Worm (Caenorhabditis elegans): ENCODE measurements around the gene T01C4.8.

DNA sequence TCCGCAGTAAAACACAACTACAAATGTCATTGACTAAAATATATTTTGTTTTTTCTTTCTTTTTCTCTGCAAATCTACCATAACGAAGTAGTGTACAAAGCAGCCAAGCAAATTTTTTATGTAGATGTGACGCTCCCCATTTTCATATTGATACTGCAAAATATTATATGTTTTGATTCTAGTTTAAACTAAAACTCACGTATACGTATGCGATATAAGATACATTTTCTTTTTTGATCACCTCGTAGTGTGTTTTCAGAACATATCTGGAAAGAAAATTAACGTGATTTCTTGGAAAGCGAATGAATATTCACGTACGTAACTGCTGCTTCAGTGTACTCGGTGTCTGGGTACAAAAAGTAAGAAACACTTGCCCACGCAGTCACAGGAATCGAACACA, 7.5 kb upstream of the T01C4.8 start:
- TF ChIP-seq him-1 (tag; optimal IDR thresholded peaks at IDR 0.05) (no peak), dao-5 (tag; optimal IDR thresholded peaks at IDR 0.05) (no peak), W03F9.2 (tag; optimal IDR thresholded peaks at IDR 0.05) (no peak)

Measured in whole organism, L4/young adult.